Worm (Caenorhabditis elegans): ENCODE results near the gene F52D2.5.

- TF ChIP-seq W03F9.2 (tag; optimal IDR thresholded peaks at IDR 0.05) = no peak
- TF ChIP-seq him-1 (tag; optimal IDR thresholded peaks at IDR 0.05) = no peak
These were observed 24.2 kb upstream of the F52D2.5 start for ce11 chrX:1998825-1999224.

Data from whole organism, L4/young adult.